Worm (Caenorhabditis elegans) whole organism, dauer: ENCODE results near the gene mgl-1.

Experiments
- unc-62 ChIP-seq: sonication (generic microtip); optimal IDR thresholded peaks from 2 replicates; lab custom pipeline; 2017; ENCODE audit warnings: missing biosample characterization, missing genetic modification reagents, missing genetic modification characterization

Gene mgl-1

ce11 chrX:9956052-9956451 is 20.1 kb downstream of the mgl-1 start:
- no peak for TF ChIP-seq unc-62 (GFP tag; lab: Kevin White, UChicago)

ce11 chrX:9954483-9955041 is 21.5 kb downstream of the mgl-1 start, which contains the start of gene cysl-1:
TSS of gene cysl-1 (minus strand) at chrX:9954533.
- no peak for TF ChIP-seq unc-62 (GFP tag; lab: Kevin White, UChicago)

DNA sequence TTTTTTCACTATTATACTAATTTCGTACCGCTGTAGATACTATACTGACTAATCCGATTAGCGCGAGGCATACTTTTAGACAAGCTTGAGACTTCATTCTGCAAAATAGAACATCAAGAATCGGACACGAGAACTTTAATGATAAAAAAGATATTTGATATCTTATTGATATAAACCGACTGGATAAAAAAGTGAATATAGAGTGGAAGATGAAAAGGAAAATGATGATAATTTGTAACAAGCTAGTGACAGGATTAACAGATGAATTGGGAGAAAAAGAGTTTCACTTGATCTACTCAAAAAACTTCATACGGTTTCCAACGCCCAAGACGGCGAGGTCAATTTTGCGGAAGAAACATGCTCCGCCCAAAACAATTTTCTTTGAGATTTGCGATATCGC is 27.1 kb downstream of the mgl-1 start, which contains the start of gene nas-37:
nas-37 (minus strand) TSS at position 101 of the 400 bp plus-strand sequence.
- no peak for TF ChIP-seq unc-62 (GFP tag; lab: Kevin White, UChicago)

DNA sequence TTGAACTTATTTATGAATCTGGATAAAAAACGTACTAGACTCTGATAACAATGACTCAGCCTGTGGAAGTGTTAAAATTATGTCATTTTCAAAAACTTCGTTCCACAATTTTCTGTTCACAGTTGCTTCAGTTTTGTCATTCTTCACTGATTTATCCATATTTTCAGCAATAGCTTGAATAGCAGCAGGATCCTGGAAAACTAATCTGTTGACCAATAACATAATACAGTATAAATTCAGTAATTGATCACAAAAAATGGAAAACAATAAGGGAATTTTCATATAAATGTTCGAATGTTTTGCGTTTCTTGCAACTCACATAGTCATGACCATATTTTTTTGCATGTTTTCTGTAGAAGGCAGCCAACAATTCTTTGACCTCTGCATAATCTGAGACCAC is 27.6 kb downstream of the mgl-1 start:
- TF ChIP-seq unc-62 (GFP tag; lab: Kevin White, UChicago): no peak

DNA sequence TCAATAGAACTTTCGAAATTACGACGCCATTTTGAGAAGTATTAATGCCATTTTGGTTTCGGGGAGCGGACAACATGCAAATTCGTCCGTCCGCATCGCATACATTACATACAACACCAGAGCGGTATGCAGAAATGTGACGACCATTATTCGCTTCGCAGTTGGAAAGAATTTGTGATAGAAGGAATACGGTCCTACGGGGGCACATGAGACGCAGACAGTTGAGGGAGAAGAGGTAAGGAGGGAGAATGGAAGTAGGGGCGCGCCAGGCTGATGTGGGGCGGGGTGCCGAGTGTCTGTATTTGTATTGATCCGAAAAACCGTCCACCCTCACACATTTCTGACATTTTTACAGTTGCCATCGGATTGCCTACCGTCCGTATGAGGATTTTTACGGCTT is 34.7 kb downstream of the mgl-1 start:
- TF ChIP-seq unc-62 (GFP tag; lab: Kevin White, UChicago): no peak

- TF ChIP-seq unc-62 (GFP tag; lab: Kevin White, UChicago): no peak
These were observed 35.6 kb downstream of the mgl-1 start for ce11 chrX:9940524-9940923.

ce11 chrX:9938537-9938936 is 37.6 kb downstream of the mgl-1 start, which contains the start of the genes C17G1.5 and C17G1.14:
TSS of gene C17G1.5 (plus strand) at chrX:9938802.
TSS of gene C17G1.14 (plus strand) at chrX:9938813.
- TF ChIP-seq unc-62 (GFP tag; lab: Kevin White, UChicago): no peak

- TF ChIP-seq unc-62 (GFP tag; lab: Kevin White, UChicago): no peak
These were observed 38.0 kb downstream of the mgl-1 start for ce11 chrX:9938091-9938490.

- no peak for TF ChIP-seq unc-62 (GFP tag; lab: Kevin White, UChicago)
These were observed 42.1 kb downstream of the mgl-1 start for ce11 chrX:9934009-9934323.

DNA sequence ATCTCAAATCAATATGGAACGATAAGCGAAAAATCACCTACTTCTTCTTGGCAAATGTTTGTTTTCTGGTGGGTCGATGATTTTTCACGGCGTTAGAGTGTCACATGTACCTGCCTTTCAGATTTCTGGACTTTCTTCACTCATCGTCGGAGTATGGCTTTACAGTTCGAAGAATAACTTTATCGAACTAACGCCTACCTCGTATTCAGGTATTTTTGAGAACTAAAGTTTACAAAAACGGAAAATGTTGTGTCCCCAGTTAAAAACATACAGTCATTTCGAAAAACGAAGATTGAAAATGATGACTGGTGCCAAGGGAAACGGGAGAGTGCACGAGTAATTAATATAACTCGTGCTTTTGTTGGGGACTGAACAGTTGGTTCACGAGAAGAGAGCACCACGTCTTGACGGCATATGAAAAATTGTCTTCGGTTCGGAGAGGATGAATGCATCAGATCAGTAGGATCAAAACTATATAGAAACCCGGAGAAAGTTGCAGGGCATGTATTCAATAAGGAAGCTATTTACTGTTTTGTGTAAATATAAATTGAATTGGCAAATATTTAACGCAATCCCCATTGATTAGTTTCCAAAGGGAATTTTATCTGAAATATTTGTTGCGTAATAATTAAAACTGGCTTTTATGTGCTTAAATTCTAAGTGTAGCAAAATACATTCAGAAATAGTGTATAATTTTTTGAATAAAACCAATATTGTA is 42.7 kb downstream of the mgl-1 start:
- no peak for TF ChIP-seq unc-62 (GFP tag; lab: Kevin White, UChicago)

- no peak for TF ChIP-seq unc-62 (GFP tag; lab: Kevin White, UChicago)
These were observed 43.8 kb downstream of the mgl-1 start, which contains the start of gene tsp-21 for ce11 chrX:9932226-9932773. TSS of gene tsp-21 (plus strand) at chrX:9932371.

DNA sequence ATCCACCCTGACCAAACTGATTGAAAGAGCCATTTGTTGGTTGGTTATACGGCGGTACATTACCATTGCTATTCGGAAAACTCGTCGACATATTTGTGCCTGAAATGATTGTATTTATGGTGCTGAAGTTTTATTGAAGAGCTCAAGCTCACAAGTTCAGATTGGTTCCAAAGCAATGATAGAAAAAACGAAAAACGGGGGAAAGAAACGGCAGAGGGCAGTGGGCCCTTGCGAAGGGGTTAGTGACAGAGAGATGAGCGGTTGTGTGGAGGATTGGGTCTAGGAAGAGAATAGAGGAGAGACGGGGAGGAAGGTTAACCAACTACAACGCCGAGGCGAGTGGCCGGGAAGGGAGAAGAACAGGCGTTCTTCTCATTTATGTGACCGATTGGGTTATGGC is 44.7 kb downstream of the mgl-1 start, which contains the start of gene nra-3:
nra-3 (minus strand) TSS at position 101 of the 400 bp plus-strand sequence.
- no peak for TF ChIP-seq unc-62 (GFP tag; lab: Kevin White, UChicago)

DNA sequence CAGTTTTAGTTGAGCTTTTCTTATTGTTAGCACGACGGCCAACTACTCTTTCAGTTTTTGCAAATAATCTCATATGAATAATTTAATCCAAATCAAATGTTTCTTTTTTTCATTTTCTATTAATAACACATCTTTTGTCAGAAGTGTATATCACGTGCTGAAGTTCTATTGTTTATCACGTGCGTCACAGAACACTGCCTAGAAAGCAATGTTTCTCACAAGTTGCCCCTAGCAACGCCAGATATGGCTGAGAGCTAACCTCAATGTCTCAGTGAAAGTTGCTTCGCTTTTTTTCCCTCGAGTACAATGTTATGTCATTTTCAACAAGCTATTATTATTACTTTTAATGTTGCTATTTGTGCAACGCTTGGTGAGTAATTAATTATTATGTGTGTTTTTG is 48.1 kb downstream of the mgl-1 start:
- TF ChIP-seq unc-62 (GFP tag; lab: Kevin White, UChicago): no peak

- no peak for TF ChIP-seq unc-62 (GFP tag; lab: Kevin White, UChicago)
These were observed 51.1 kb downstream of the mgl-1 start, which contains the start of gene ugt-23 for ce11 chrX:9924962-9925361. TSS of gene ugt-23 (minus strand) at chrX:9925173.

DNA sequence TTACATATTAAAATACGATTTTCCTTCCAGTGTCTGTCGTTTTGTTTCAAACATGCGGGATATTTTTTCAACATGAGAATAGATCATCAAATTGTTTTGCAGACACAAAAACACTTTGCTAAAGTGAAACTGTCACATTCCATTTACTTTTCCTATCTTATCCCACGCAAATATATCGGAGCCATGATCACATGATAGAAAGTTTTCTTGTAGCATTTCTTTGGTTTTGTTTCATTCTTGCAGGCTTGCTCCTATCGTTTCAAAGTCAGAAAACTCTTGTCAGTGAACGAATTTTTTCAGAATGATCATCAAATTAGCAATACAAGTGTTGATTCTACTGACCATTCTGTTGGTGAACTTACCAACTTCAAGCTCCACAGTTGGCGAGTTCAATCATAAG is 54.8 kb downstream of the mgl-1 start, which contains the start of gene C17G1.2:
C17G1.2 (plus strand) TSS at position 301 of the 400 bp plus-strand sequence.
- TF ChIP-seq unc-62 (GFP tag; lab: Kevin White, UChicago): no peak

- TF ChIP-seq unc-62 (GFP tag; lab: Kevin White, UChicago): no peak
These were observed 57.1 kb downstream of the mgl-1 start, which contains the start of gene folr-1 for ce11 chrX:9918997-9919396. TSS of gene folr-1 (plus strand) at chrX:9919297.
